Worm (Caenorhabditis elegans) whole organism, young adult: ENCODE data around the gene T21E8.4.

ENCODE experiments used
- B0019.2 ChIP-seq: fragments of 200-800 bp; sonication (Bioruptor generic); conservative IDR thresholded peaks from 2 replicates; pipeline ENCODE4 v1.3.6; 2022; ENCODE audit warnings: missing genetic modification reagents, missing genetic modification characterization, missing compliant biosample characterization
- C06A6.2 ChIP-seq: fragments of 200-800 bp; sonication (Bioruptor generic); conservative IDR thresholded peaks from 2 replicates; pipeline ENCODE4 v1.3.6; 2022; ENCODE audit warnings: missing genetic modification characterization, missing compliant biosample characterization
- F22D6.2 ChIP-seq: sonication (generic microtip); optimal IDR thresholded peaks from 2 replicates; lab custom pipeline; 2016; ENCODE audit warnings: mild to moderate bottlenecking, missing genetic modification characterization, missing compliant biosample characterization
- F55B11.4 ChIP-seq: sonication (generic microtip); optimal IDR thresholded peaks from 2 replicates; lab custom pipeline; 2016; ENCODE audit warnings: missing compliant biosample characterization, missing genetic modification characterization, borderline replicate concordance; ENCODE audit not compliant: insufficient read depth
- Y53G8AR.9 ChIP-seq: fragments of 200-800 bp; sonication (Bioruptor generic); conservative IDR thresholded peaks from 2 replicates; pipeline ENCODE4 v1.3.6; 2022; ENCODE audit warnings: missing genetic modification reagents, missing genetic modification characterization, missing compliant biosample characterization
- Y95B8A.8 ChIP-seq: fragments of 200-800 bp; sonication (Bioruptor generic); IDR thresholded peaks from 2 replicates; pipeline ENCODE4 v1.3.6; 2022; ENCODE audit warnings: missing genetic modification reagents, missing genetic modification characterization, missing compliant biosample characterization
- aptf-2 ChIP-seq: fragments of 200-800 bp; sonication (Bioruptor generic); conservative IDR thresholded peaks from 2 replicates; pipeline ENCODE4 v1.3.6; 2022; ENCODE audit warnings: missing genetic modification reagents, missing genetic modification characterization, missing compliant biosample characterization
- athp-1 ChIP-seq: sonication (generic microtip); optimal IDR thresholded peaks from 2 replicates; lab custom pipeline; 2017; ENCODE audit warnings: mild to moderate bottlenecking, missing genetic modification characterization, missing compliant biosample characterization
- attf-5 ChIP-seq: fragments of 200-800 bp; sonication (Bioruptor generic); optimal IDR thresholded peaks from 2 replicates; lab custom pipeline; 2018; ENCODE audit warnings: mild to moderate bottlenecking, missing genetic modification characterization, missing compliant biosample characterization
- attf-6 ChIP-seq: fragments of 200-800 bp; sonication (Bioruptor generic); IDR thresholded peaks from 2 replicates; pipeline ENCODE4 v1.3.6; 2022; ENCODE audit warnings: missing genetic modification reagents, missing genetic modification characterization, missing compliant biosample characterization
- ccch-3 ChIP-seq: fragments of 200-800 bp; sonication (Bioruptor generic); optimal IDR thresholded peaks from 2 replicates; lab custom pipeline; 2018; ENCODE audit warnings: mild to moderate bottlenecking, missing genetic modification characterization, missing compliant biosample characterization
- cebp-1 ChIP-seq, 2 experiments: fragments of 200-800 bp in 1 of 2; sonication (Bioruptor generic) in 1 of 2; sonication (generic microtip) in 1 of 2; IDR thresholded peaks in 1 of 2; optimal IDR thresholded peaks in 1 of 2; 2 replicates each; pipeline versions ENCODE4 v1.3.6 to Lab custom; 2017 to 2022; ENCODE audit warnings: missing compliant biosample characterization in 2 of 2, missing genetic modification characterization in 2 of 2, mild to moderate bottlenecking in 1 of 2, missing genetic modification reagents in 1 of 2, moderate library complexity in 1 of 2
- ceh-58 ChIP-seq: fragments of 200-800 bp; sonication (Bioruptor generic); IDR thresholded peaks from 2 replicates; pipeline ENCODE4 v1.3.6; 2022; ENCODE audit warnings: missing genetic modification characterization, missing compliant biosample characterization
- efl-1 ChIP-seq: fragments of 150-350 bp; optimal IDR thresholded peaks from 2 replicates; lab custom pipeline; 2014; ENCODE audit warnings: missing biosample characterization, missing genetic modification reagents, missing genetic modification characterization
- egl-18 ChIP-seq: fragments of 200-800 bp; sonication (Bioruptor generic); IDR thresholded peaks from 2 replicates; pipeline ENCODE4 v1.3.6; 2022; ENCODE audit warnings: missing genetic modification reagents, missing genetic modification characterization, missing compliant biosample characterization
- egl-44 ChIP-seq: fragments of 200-800 bp; sonication (Bioruptor generic); IDR thresholded peaks from 2 replicates; pipeline ENCODE4 v1.3.6; 2022; ENCODE audit warnings: missing genetic modification reagents, missing genetic modification characterization, missing compliant biosample characterization
- egrh-3 ChIP-seq: fragments of 200-800 bp; sonication (Bioruptor generic); IDR thresholded peaks from 2 replicates; pipeline ENCODE4 v1.3.6; 2022; ENCODE audit warnings: missing genetic modification reagents, missing genetic modification characterization, missing compliant biosample characterization
- ets-4 ChIP-seq: fragments of 200-800 bp; sonication (Bioruptor generic); optimal IDR thresholded peaks from 2 replicates; lab custom pipeline; 2018; ENCODE audit warnings: mild to moderate bottlenecking, missing genetic modification characterization, missing compliant biosample characterization
- gei-17 ChIP-seq: fragments of 200-800 bp; sonication (Bioruptor generic); optimal IDR thresholded peaks from 2 replicates; lab custom pipeline; 2018; ENCODE audit warnings: mild to moderate bottlenecking, missing genetic modification characterization, missing compliant biosample characterization
- hlh-26 ChIP-seq: fragments of 200-800 bp; sonication (Bioruptor generic); conservative IDR thresholded peaks from 2 replicates; pipeline ENCODE4 v1.3.6; 2022; ENCODE audit warnings: missing genetic modification reagents, missing genetic modification characterization, missing compliant biosample characterization
- lin-35 ChIP-seq, 3 experiments: fragments of 150-350 bp in 2 of 3; sonication (generic microtip) in 1 of 3; optimal IDR thresholded peaks; 2 replicates each; lab custom pipeline; 2014 to 2018; ENCODE audit warnings: missing biosample characterization in 3 of 3, missing genetic modification characterization in 3 of 3, missing genetic modification reagents in 3 of 3
- lin-40 ChIP-seq: sonication (generic microtip); optimal IDR thresholded peaks from 2 replicates; lab custom pipeline; 2016; ENCODE audit warnings: missing genetic modification characterization, mild to moderate bottlenecking, missing compliant biosample characterization, missing genotype, missing genetic modification reagents
- lir-1 ChIP-seq: fragments of 200-800 bp; sonication (Bioruptor generic); conservative IDR thresholded peaks from 2 replicates; pipeline ENCODE4 v1.3.6; 2022; ENCODE audit warnings: missing genetic modification reagents, missing genetic modification characterization, missing compliant biosample characterization
- lsy-27 ChIP-seq: sonication (generic microtip); optimal IDR thresholded peaks from 2 replicates; lab custom pipeline; 2017; ENCODE audit warnings: missing genetic modification characterization, mild to moderate bottlenecking, missing compliant biosample characterization, antibody characterized with exemption, missing genotype, borderline replicate concordance; ENCODE audit not compliant: insufficient read depth
- madf-3 ChIP-seq: fragments of 200-800 bp; sonication (Bioruptor generic); IDR thresholded peaks from 2 replicates; pipeline ENCODE4 v1.3.6; 2022; ENCODE audit warnings: missing genetic modification reagents, missing genetic modification characterization, missing compliant biosample characterization
- madf-8 ChIP-seq: fragments of 200-800 bp; sonication (Bioruptor generic); conservative IDR thresholded peaks from 2 replicates; pipeline ENCODE4 v1.3.6; 2022; ENCODE audit warnings: missing genetic modification reagents, missing genetic modification characterization, missing compliant biosample characterization
- mcd-1 ChIP-seq: fragments of 200-800 bp; sonication (Bioruptor generic); IDR thresholded peaks from 2 replicates; pipeline ENCODE4 v1.3.6; 2022; ENCODE audit warnings: missing genetic modification reagents, missing genetic modification characterization, missing compliant biosample characterization
- nfya-1 ChIP-seq: sonication (generic microtip); optimal IDR thresholded peaks from 2 replicates; lab custom pipeline; 2017; ENCODE audit warnings: antibody characterized with exemption, missing compliant biosample characterization, missing genetic modification characterization, borderline replicate concordance; ENCODE audit not compliant: insufficient read depth
- nfya-2 ChIP-seq: fragments of 200-800 bp; sonication (Bioruptor generic); IDR thresholded peaks from 2 replicates; pipeline ENCODE4 v1.3.6; 2022; ENCODE audit warnings: missing genetic modification reagents, missing genetic modification characterization, missing compliant biosample characterization
- nhr-80 ChIP-seq: sonication (generic microtip); optimal IDR thresholded peaks from 2 replicates; lab custom pipeline; 2016; ENCODE audit warnings: missing genetic modification characterization, missing compliant biosample characterization
- sdz-38 ChIP-seq: sonication (generic microtip); optimal IDR thresholded peaks from 2 replicates; lab custom pipeline; 2016; ENCODE audit warnings: missing genotype, missing genetic modification characterization, missing compliant biosample characterization
- sea-2 ChIP-seq: fragments of 200-800 bp; sonication (Bioruptor generic); IDR thresholded peaks from 2 replicates; pipeline ENCODE4 v1.3.6; 2022; ENCODE audit warnings: missing genetic modification characterization, missing compliant biosample characterization
- snpc-1.3 ChIP-seq: sonication (generic microtip); optimal IDR thresholded peaks from 2 replicates; lab custom pipeline; 2017; ENCODE audit warnings: missing genetic modification characterization, mild to moderate bottlenecking, missing compliant biosample characterization, antibody characterized with exemption, moderate library complexity, missing genotype, missing genetic modification reagents; ENCODE audit not compliant: insufficient read depth
- zfh-2 ChIP-seq: fragments of 200-800 bp; sonication (Bioruptor generic); conservative IDR thresholded peaks from 2 replicates; pipeline ENCODE4 v1.3.6; 2022; ENCODE audit warnings: missing genetic modification reagents, missing genetic modification characterization, missing compliant biosample characterization
- ztf-28 ChIP-seq: fragments of 200-800 bp; sonication (Bioruptor generic); IDR thresholded peaks from 2 replicates; pipeline ENCODE4 v1.3.6; 2022; ENCODE audit warnings: missing genetic modification reagents, missing genetic modification characterization, missing compliant biosample characterization
- ztf-3 ChIP-seq: fragments of 200-800 bp; sonication (Bioruptor generic); optimal IDR thresholded peaks from 2 replicates; lab custom pipeline; 2018; ENCODE audit warnings: mild to moderate bottlenecking, missing genetic modification characterization, missing compliant biosample characterization
- ztf-6 ChIP-seq: fragments of 200-800 bp; sonication (Bioruptor generic); IDR thresholded peaks from 2 replicates; pipeline ENCODE4 v1.3.6; 2022; ENCODE audit warnings: missing genetic modification reagents, missing genetic modification characterization, missing compliant biosample characterization

Gene T21E8.4

DNA sequence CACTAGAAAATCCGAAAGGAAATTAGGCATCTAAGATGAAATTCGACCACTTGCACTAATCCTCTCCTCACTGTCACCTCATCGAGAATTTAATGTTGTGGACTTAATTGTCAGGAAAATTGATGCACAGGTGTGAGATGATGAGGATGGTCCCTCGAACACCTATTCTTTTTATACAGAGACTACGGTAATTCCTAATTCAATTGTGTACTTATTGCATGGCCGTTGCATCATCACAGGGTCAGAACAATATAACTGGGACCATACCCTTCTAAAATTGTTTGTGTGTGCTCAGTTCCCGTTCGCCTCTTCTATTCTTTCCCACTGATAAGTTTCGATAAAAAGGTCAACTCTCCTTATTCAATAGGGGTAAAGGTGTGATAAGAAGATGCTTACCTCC, 36.5 kb upstream of the T21E8.4 start:
- TF ChIP-seq nfya-2 (no peak), lsy-27 (tag; lab: Kevin White, UChicago) (no peak), attf-5 (no peak), F22D6.2 (tag; lab: Kevin White, UChicago) (no peak), B0019.2 (no peak)

DNA sequence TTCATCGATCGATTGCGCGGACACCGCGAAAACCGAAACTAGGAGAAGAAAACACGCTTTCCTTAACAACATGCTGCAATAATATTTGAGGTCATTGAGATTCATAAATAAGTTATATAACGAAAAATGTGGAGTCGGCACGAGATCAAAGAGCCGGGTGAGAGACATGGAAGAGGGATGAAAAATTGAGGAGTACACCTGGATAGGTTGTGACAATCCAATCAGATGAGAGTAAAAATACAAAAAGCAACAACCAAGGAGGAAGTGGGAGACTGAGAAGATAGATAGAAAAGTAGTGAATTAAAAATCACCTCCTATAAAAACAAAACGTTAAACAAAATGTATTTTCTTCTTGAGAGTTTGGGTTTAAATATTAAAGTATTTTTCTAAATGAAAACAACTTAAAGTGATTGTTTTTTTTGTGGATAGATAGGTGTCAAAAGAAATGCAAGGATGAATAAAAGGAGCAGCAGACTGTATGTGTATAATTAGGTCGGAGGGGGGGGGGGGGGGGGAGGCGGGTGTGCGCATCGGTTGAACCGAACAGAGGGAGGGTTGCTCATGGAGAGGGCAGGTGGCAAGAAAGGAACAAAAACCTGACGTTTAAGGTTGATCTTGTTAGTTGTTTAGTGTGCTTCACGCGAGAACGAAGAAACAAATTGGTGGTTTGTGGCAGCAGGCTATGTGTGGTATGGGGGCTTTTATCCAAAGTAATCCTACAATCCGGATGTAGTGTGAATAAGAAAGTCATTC, 35.8 kb upstream of the T21E8.4 start, which contains the start of gene C05A9.2:
Gene C05A9.2 (minus strand): TSS at position 73 of the 753 bp plus-strand sequence.
- TF ChIP-seq Y53G8AR.9 (GFP tag; lab: Robert Waterston, UW) (0 out of 2 replicates have a peak, but pooled peaks have one; percentile 12), nfya-1 (no peak), nfya-2 (no peak), egrh-3 (0 out of 2 replicates have a peak, but pooled peaks have one; percentile 73)

DNA sequence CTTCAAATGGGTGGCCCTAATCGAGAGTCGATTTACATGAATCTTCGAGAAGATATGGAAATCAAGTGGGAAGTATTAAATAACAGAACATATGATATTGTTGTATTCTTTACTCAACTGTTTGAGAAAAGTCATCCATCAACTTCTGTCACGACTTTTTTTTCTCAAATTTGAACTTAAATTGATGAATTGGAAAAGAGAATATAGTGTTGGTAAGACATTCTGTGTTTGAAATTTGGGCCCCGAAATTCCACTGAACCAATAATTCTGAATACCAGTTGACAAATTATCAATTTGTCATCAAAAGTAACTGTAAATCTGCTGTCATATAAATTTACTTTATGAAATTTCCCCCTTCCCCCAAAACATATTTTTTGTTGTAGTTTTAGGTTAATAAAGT, 33.7 kb upstream of the T21E8.4 start:
- no peak for TF ChIP-seq snpc-1.3
- no peak for TF ChIP-seq madf-8 (GFP tag; lab: Robert Waterston, UW)
- TF ChIP-seq attf-6 (GFP tag; lab: Robert Waterston, UW) = no peak
- no peak for TF ChIP-seq lin-35 (GFP tag; optimal IDR thresholded peaks at IDR 0.05; lab: Kevin White, UChicago)
- no peak for TF ChIP-seq sea-2 (GFP tag; lab: Robert Waterston, UW)
- no peak for TF ChIP-seq ztf-6
- no peak for TF ChIP-seq athp-1 (tag; lab: Kevin White, UChicago)
- no peak for TF ChIP-seq nhr-80 (tag; lab: Kevin White, UChicago)
- TF ChIP-seq F55B11.4 (tag; lab: Kevin White, UChicago) = no peak

DNA sequence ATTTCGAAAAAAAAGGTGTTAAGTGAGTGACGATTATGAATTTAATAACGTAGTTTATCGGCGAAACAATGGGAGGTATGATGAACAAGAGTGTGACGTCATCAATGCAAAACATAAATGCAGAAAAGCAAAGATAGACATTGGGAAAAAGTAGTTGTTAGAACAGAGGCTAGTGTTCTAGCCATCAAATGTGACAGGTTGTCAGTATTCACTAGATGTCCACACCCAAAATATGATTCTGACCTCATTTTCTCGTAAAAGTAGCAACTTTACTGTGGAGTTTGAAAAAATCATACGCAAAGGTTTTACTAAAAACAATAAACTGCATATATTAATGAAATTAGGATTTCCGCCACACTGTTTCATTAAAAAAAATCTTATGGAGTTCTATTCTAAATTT, 29.4 kb upstream of the T21E8.4 start:
- TF ChIP-seq ztf-3 (GFP tag; lab: Kevin White, UChicago) = no peak
- no peak for TF ChIP-seq efl-1 (GFP tag; lab: Kevin White, UChicago)
- no peak for TF ChIP-seq attf-5
- TF ChIP-seq ccch-3 (GFP tag; lab: Kevin White, UChicago) = no peak
- no peak for TF ChIP-seq mcd-1 (GFP tag; lab: Robert Waterston, UW)
- no peak for TF ChIP-seq lin-40
- no peak for TF ChIP-seq snpc-1.3
- no peak for TF ChIP-seq zfh-2 (GFP tag; lab: Robert Waterston, UW)
- TF ChIP-seq F22D6.2 (tag; lab: Kevin White, UChicago) = no peak

DNA sequence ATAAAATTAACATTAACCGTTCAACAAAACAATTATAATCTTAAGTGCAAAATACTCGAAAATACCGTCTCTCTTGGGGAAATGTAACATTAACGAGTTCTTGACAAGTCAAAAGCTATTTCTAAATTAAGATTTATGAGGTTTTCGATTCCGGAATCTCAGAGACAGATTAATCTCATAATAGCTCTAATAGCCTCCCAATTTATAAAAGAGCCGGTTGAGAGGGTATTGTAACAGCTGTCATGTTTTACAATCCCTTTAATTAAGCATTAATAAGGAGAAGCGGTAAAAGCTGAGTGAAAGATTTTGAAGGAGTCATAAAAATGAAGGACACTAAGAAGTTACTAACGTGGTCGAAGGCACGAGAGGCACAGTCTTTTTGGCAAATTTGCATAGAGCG, 28.9 kb upstream of the T21E8.4 start:
- TF ChIP-seq aptf-2 (GFP tag; lab: Robert Waterston, UW) = no peak

DNA sequence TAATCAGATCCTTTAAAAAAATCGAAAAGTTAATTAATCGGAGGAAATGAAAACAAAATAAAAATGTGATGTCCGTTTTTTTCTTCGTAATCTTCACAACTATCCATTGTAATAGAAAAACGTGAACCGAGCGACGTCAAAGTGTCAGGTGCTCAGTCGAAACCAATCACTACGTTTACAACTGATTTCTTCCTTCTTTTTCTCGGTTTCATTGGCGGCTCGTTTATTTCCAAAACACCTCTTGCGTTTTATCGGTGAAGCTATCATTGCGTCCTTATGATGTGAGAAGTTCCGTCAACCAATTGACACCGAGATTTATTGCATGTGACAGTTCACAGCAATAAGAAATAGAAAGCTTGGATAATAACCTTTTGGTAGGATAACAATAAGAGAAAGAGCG, 27.3 kb upstream of the T21E8.4 start:
- no peak for TF ChIP-seq Y95B8A.8
- no peak for TF ChIP-seq cebp-1 (GFP tag; IDR thresholded peaks at IDR 0.05; lab: Robert Waterston, UW)
- TF ChIP-seq cebp-1 (tag; optimal IDR thresholded peaks at IDR 0.05; lab: Kevin White, UChicago) = no peak
- no peak for TF ChIP-seq C06A6.2 (GFP tag; lab: Robert Waterston, UW)
- no peak for TF ChIP-seq lir-1 (GFP tag; lab: Robert Waterston, UW)
- TF ChIP-seq nfya-2 = no peak
- TF ChIP-seq egl-18 (GFP tag; lab: Robert Waterston, UW) = no peak
- no peak for TF ChIP-seq Y53G8AR.9 (GFP tag; lab: Robert Waterston, UW)
- TF ChIP-seq gei-17 (GFP tag; lab: Kevin White, UChicago) = no peak
- TF ChIP-seq ztf-6 = no peak
- no peak for TF ChIP-seq hlh-26 (GFP tag; lab: Robert Waterston, UW)
- TF ChIP-seq egl-44 (GFP tag; lab: Robert Waterston, UW) = no peak
- no peak for TF ChIP-seq sdz-38
- TF ChIP-seq ztf-28 (GFP tag; lab: Robert Waterston, UW) = no peak
- TF ChIP-seq ceh-58 (GFP tag; lab: Robert Waterston, UW) = no peak
- no peak for TF ChIP-seq ets-4 (GFP tag; lab: Kevin White, UChicago)
- TF ChIP-seq madf-3 = no peak
